Worm (Caenorhabditis elegans) whole organism, L3 larva: ENCODE results near the gene T05A7.11.

Experiments used
- ceh-82 ChIP-seq: fragments of 150-350 bp; optimal IDR thresholded peaks from 2 replicates; lab custom pipeline; 2014; ENCODE audit warnings: missing biosample characterization, missing genetic modification characterization
- egl-27 ChIP-seq: sonication (generic microtip); optimal IDR thresholded peaks from 4 replicates; lab custom pipeline; 2017; ENCODE audit warnings: missing biosample characterization, missing genetic modification reagents, missing genetic modification characterization
- elt-1 ChIP-seq: fragments of 150-350 bp; optimal IDR thresholded peaks from 2 replicates; lab custom pipeline; 2014; ENCODE audit warnings: missing biosample characterization, missing genetic modification characterization
- elt-3 ChIP-seq, 3 experiments: fragments of 150-350 bp in 1 of 3; sonication (generic microtip) in 2 of 3; optimal IDR thresholded peaks; 2 replicates in 2 of 3; 4 replicates in 1 of 3; lab custom pipeline; 2014 to 2017; ENCODE audit warnings: missing biosample characterization in 3 of 3, missing genetic modification characterization in 3 of 3
- nhr-25 ChIP-seq: sonication (generic microtip); optimal IDR thresholded peaks from 2 replicates; lab custom pipeline; 2017; ENCODE audit warnings: missing biosample characterization, missing genetic modification characterization
- skn-1 ChIP-seq: fragments of 150-350 bp; optimal IDR thresholded peaks from 2 replicates; lab custom pipeline; 2014; ENCODE audit warnings: missing biosample characterization, missing genetic modification characterization
- ztf-11 ChIP-seq: fragments of 150-350 bp; optimal IDR thresholded peaks from 2 replicates; lab custom pipeline; 2014; ENCODE audit warnings: missing biosample characterization, missing genetic modification characterization

DNA sequence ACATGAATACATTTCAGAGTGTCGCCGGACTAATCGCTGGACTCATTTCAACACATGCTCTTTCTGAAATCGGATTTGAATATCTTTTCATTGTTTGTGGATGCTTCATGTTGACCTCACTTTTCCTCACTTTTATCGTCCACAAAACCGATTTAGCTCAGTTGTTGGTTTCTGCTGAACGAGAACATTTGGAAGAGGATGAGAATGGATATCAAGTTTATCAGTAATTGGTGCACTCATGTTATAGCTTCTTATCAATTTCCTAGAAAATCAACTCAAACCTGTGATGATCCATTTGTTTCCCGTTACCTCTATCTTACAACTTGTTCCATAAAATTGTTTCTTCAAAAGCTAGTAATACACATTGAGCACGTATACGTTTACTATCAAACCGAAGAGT is 30.8 kb upstream of the T05A7.11 start:
- no peak for TF ChIP-seq ztf-11 (tag; lab: Kevin White, UChicago)
- TF ChIP-seq ceh-82 (tag; lab: Kevin White, UChicago) = no peak
- TF ChIP-seq skn-1 (tag; lab: Kevin White, UChicago) = no peak
- TF ChIP-seq elt-3 (tag; optimal IDR thresholded peaks at IDR 0.05; lab: Kevin White, UChicago) = no peak
- no peak for TF ChIP-seq egl-27
- TF ChIP-seq nhr-25 (tag; lab: Kevin White, UChicago) = no peak
- TF ChIP-seq elt-1 (tag; lab: Kevin White, UChicago) = no peak
